Worm (Caenorhabditis elegans) whole organism, young adult: ENCODE measurements around the gene spp-26.

Source experiments
- F33H1.4 ChIP-seq: fragments of 200-800 bp; sonication (Bioruptor generic); IDR thresholded peaks from 2 replicates; pipeline ENCODE4 v1.3.6; 2022; ENCODE audit warnings: missing genetic modification reagents, missing genetic modification characterization, missing compliant biosample characterization
- K11D2.4 ChIP-seq: fragments of 200-800 bp; sonication (Bioruptor generic); IDR thresholded peaks from 2 replicates; pipeline ENCODE4 v1.3.6; 2022; ENCODE audit warnings: missing genetic modification reagents, missing genetic modification characterization, missing compliant biosample characterization
- T26A5.8 ChIP-seq: sonication (generic microtip); optimal IDR thresholded peaks from 2 replicates; lab custom pipeline; 2016; ENCODE audit warnings: missing genetic modification characterization, missing compliant biosample characterization
- ama-1 ChIP-seq, 3 experiments: fragments of 150-350 bp in 1 of 3; sonication (generic microtip) in 2 of 3; optimal IDR thresholded peaks; 2 replicates each; lab custom pipeline; 2014 to 2018; ENCODE audit warnings: missing biosample characterization in 2 of 3, missing genetic modification characterization in 2 of 3, missing genetic modification reagents in 2 of 3
- efl-1 ChIP-seq: fragments of 150-350 bp; optimal IDR thresholded peaks from 2 replicates; lab custom pipeline; 2014; ENCODE audit warnings: missing biosample characterization, missing genetic modification reagents, missing genetic modification characterization
- let-526 ChIP-seq: fragments of 200-800 bp; sonication (Bioruptor generic); IDR thresholded peaks from 2 replicates; pipeline ENCODE4 v1.3.6; 2022; ENCODE audit warnings: missing genetic modification reagents, missing genetic modification characterization, missing compliant biosample characterization
- nfyb-1 ChIP-seq: fragments of 200-800 bp; sonication (Bioruptor generic); IDR thresholded peaks from 2 replicates; pipeline ENCODE4 v1.3.6; 2022; ENCODE audit warnings: missing genetic modification reagents, missing genetic modification characterization, missing compliant biosample characterization
- nhr-80 ChIP-seq: sonication (generic microtip); optimal IDR thresholded peaks from 2 replicates; lab custom pipeline; 2016; ENCODE audit warnings: missing genetic modification characterization, missing compliant biosample characterization
- pbrm-1 ChIP-seq: fragments of 200-800 bp; sonication (Bioruptor generic); IDR thresholded peaks from 2 replicates; pipeline ENCODE4 v1.3.6; 2022; ENCODE audit warnings: missing genetic modification reagents, missing genetic modification characterization, missing compliant biosample characterization
- unc-130 ChIP-seq: sonication (generic microtip); optimal IDR thresholded peaks from 2 replicates; lab custom pipeline; 2016; ENCODE audit warnings: missing genetic modification reagents, missing genetic modification characterization, missing compliant biosample characterization
- ztf-28 ChIP-seq: fragments of 200-800 bp; sonication (Bioruptor generic); IDR thresholded peaks from 2 replicates; pipeline ENCODE4 v1.3.6; 2022; ENCODE audit warnings: missing genetic modification reagents, missing genetic modification characterization, missing compliant biosample characterization
- ztf-3 ChIP-seq: fragments of 200-800 bp; sonication (Bioruptor generic); optimal IDR thresholded peaks from 2 replicates; lab custom pipeline; 2018; ENCODE audit warnings: mild to moderate bottlenecking, missing genetic modification characterization, missing compliant biosample characterization

DNA sequence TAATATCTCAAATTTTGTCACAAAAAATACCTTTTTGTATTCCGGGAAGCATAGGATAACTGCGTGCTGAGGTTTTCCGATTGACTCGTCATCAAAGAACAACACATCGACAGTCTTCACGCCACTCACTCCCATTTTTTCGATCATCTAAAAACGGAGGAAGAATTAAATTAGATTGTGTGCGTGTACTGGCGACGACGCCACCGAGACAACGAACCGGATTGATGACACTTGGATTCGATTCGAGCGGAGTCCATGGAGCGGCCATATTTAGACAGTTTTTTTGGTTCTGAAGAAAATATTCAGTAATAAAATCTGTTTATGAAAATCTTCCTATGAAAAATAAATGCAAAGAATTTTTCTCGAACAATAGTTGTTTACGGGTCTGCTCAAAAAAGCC, 47.9 kb downstream of the spp-26 start, which contains the start of gene ubh-1:
- TF ChIP-seq nhr-80 (tag; lab: Kevin White, UChicago) (no peak), T26A5.8 (tag; lab: Kevin White, UChicago) (no peak), let-526 (GFP tag; lab: Robert Waterston, UW) (no peak), pbrm-1 (GFP tag; lab: Robert Waterston, UW) (no peak), ztf-3 (no peak), F33H1.4 (GFP tag; lab: Robert Waterston, UW) (no peak), ztf-28 (GFP tag; lab: Robert Waterston, UW) (no peak), nfyb-1 (GFP tag; lab: Robert Waterston, UW) (0 out of 2 replicates have a peak, but pooled peaks have one; percentile 10), efl-1 (GFP tag; lab: Kevin White, UChicago) (no peak), ama-1 (optimal IDR thresholded peaks at IDR 0.05; lab: Kevin White, UChicago) (no peak), ama-1 (GFP tag; optimal IDR thresholded peaks at IDR 0.05; lab: Kevin White, UChicago) (no peak), K11D2.4 (no peak), unc-130 (GFP tag; lab: Kevin White, UChicago) (no peak)
